Worm (Caenorhabditis elegans) whole organism, L1 larva: ENCODE measurements around the gene ZK512.10.

ENCODE experiments used
- C16A3.4 ChIP-seq: fragments of 150-350 bp; optimal IDR thresholded peaks from 2 replicates; lab custom pipeline; 2014; ENCODE audit warnings: missing biosample characterization, missing genetic modification characterization
- Y116A8C.19 ChIP-seq: sonication (generic microtip); optimal IDR thresholded peaks from 2 replicates; lab custom pipeline; 2016; ENCODE audit warnings: missing compliant biosample characterization, missing genetic modification characterization, borderline replicate concordance
- ama-1 ChIP-seq: fragments of 150-350 bp; optimal IDR thresholded peaks from 2 replicates; lab custom pipeline; 2014
- blmp-1 ChIP-seq: fragments of 150-350 bp; optimal IDR thresholded peaks from 2 replicates; lab custom pipeline; 2014; ENCODE audit warnings: missing biosample characterization, missing genetic modification characterization
- ceh-63 ChIP-seq: fragments of 200-800 bp; sonication (Bioruptor generic); optimal IDR thresholded peaks from 2 replicates; lab custom pipeline; 2018; ENCODE audit warnings: mild to moderate bottlenecking, missing genetic modification characterization, missing compliant biosample characterization
- ceh-82 ChIP-seq, 3 experiments: fragments of 150-350 bp in 1 of 3; sonication (generic microtip) in 2 of 3; optimal IDR thresholded peaks; 2 replicates each; lab custom pipeline; 2014 to 2017; ENCODE audit warnings: missing biosample characterization in 3 of 3, missing genetic modification characterization in 3 of 3
- ceh-88 ChIP-seq: fragments of 200-800 bp; sonication (Bioruptor generic); IDR thresholded peaks from 2 replicates; pipeline ENCODE4 v1.3.6; 2022; ENCODE audit warnings: missing genetic modification characterization, missing compliant biosample characterization
- ceh-90 ChIP-seq: sonication (generic microtip); optimal IDR thresholded peaks from 2 replicates; lab custom pipeline; 2016; ENCODE audit warnings: missing genetic modification characterization, missing compliant biosample characterization
- ces-1 ChIP-seq: fragments of 150-350 bp; optimal IDR thresholded peaks from 2 replicates; lab custom pipeline; 2014; ENCODE audit warnings: missing biosample characterization, missing genetic modification reagents, missing genetic modification characterization
- dpl-1 ChIP-seq, 3 experiments: fragments of 150-350 bp in 2 of 3; sonication (generic microtip) in 1 of 3; optimal IDR thresholded peaks; 2 replicates each; lab custom pipeline; 2014 to 2017; ENCODE audit warnings: missing biosample characterization in 3 of 3, missing genetic modification characterization in 3 of 3, missing genetic modification reagents in 3 of 3
- dsc-1 ChIP-seq: sonication (generic microtip); optimal IDR thresholded peaks from 2 replicates; lab custom pipeline; 2016; ENCODE audit warnings: mild to moderate bottlenecking, missing genetic modification characterization, missing compliant biosample characterization
- efl-1 ChIP-seq, 4 experiments: fragments of 150-350 bp; optimal IDR thresholded peaks in 3 of 4; peaks in 1 of 4; 1 replicate in 1 of 4; 2 replicates in 3 of 4; lab custom pipeline; 2014; ENCODE audit warnings: missing biosample characterization in 2 of 4, missing genetic modification characterization in 2 of 4, missing genetic modification reagents in 2 of 4
- efl-3 ChIP-seq: fragments of 200-800 bp; sonication (Bioruptor generic); optimal IDR thresholded peaks from 2 replicates; lab custom pipeline; 2018; ENCODE audit warnings: mild to moderate bottlenecking, missing genetic modification characterization, missing compliant biosample characterization
- egl-27 ChIP-seq, 2 experiments: fragments of 150-350 bp in 1 of 2; sonication (generic microtip); optimal IDR thresholded peaks; 3 replicates each; lab custom pipeline; 2017 to 2018; ENCODE audit warnings: missing biosample characterization in 2 of 2, missing genetic modification characterization in 2 of 2, missing genetic modification reagents in 2 of 2
- ets-5 ChIP-seq: fragments of 200-800 bp; sonication (Bioruptor generic); IDR thresholded peaks from 2 replicates; pipeline ENCODE4 v1.3.6; 2022; ENCODE audit warnings: missing genetic modification characterization, missing compliant biosample characterization
- fkh-10 ChIP-seq: sonication (generic microtip); optimal IDR thresholded peaks from 2 replicates; lab custom pipeline; 2017; ENCODE audit warnings: missing biosample characterization, missing genetic modification reagents, missing genetic modification characterization
- fkh-4 ChIP-seq: sonication (generic microtip); optimal IDR thresholded peaks from 2 replicates; lab custom pipeline; 2016; ENCODE audit warnings: missing compliant biosample characterization, missing genetic modification characterization, borderline replicate concordance
- fkh-8 ChIP-seq: sonication (generic microtip); optimal IDR thresholded peaks from 2 replicates; lab custom pipeline; 2016; ENCODE audit warnings: mild to moderate bottlenecking, missing genetic modification characterization, missing compliant biosample characterization
- fos-1 ChIP-seq: fragments of 150-350 bp; optimal IDR thresholded peaks from 2 replicates; lab custom pipeline; 2014; ENCODE audit warnings: missing biosample characterization, missing genetic modification characterization
- hlh-17 ChIP-seq: fragments of 200-800 bp; sonication (Bioruptor generic); optimal IDR thresholded peaks from 2 replicates; lab custom pipeline; 2018; ENCODE audit warnings: missing genetic modification characterization, mild to moderate bottlenecking, missing compliant biosample characterization, moderate library complexity, borderline replicate concordance
- hlh-4 ChIP-seq: sonication (generic microtip); optimal IDR thresholded peaks from 2 replicates; lab custom pipeline; 2016; ENCODE audit warnings: mild to moderate bottlenecking, missing genetic modification characterization, missing compliant biosample characterization
- isw-1 ChIP-seq: fragments of 200-800 bp; sonication (Bioruptor generic); IDR thresholded peaks from 2 replicates; pipeline ENCODE4 v1.3.6; 2022; ENCODE audit warnings: missing genetic modification characterization, missing compliant biosample characterization
- lin-14 ChIP-seq: fragments of 200-800 bp; sonication (Bioruptor generic); optimal IDR thresholded peaks from 2 replicates; lab custom pipeline; 2018; ENCODE audit warnings: mild to moderate bottlenecking, missing genetic modification characterization, moderate library complexity, missing compliant biosample characterization
- lin-15B ChIP-seq: fragments of 150-350 bp; sonication (generic microtip); optimal IDR thresholded peaks from 3 replicates; lab custom pipeline; 2014; ENCODE audit warnings: missing biosample characterization, missing genetic modification characterization
- lin-35 ChIP-seq, 2 experiments: fragments of 150-350 bp; optimal IDR thresholded peaks; 2 replicates each; lab custom pipeline; 2014; ENCODE audit warnings: missing biosample characterization in 2 of 2, missing genetic modification characterization in 2 of 2, missing genetic modification reagents in 2 of 2
- lin-39 ChIP-seq: fragments of 150-350 bp; optimal IDR thresholded peaks from 2 replicates; lab custom pipeline; 2014; ENCODE audit warnings: missing biosample characterization, missing genetic modification reagents, missing genetic modification characterization
- lir-3 ChIP-seq: sonication (generic microtip); optimal IDR thresholded peaks from 2 replicates; lab custom pipeline; 2016; ENCODE audit warnings: mild to moderate bottlenecking, missing genetic modification characterization, moderate library complexity, missing compliant biosample characterization; ENCODE audit not compliant: poor library complexity
- lsy-2 ChIP-seq, 2 experiments: fragments of 150-350 bp; optimal IDR thresholded peaks; 2 replicates each; lab custom pipeline; 2014; ENCODE audit warnings: missing biosample characterization in 2 of 2, missing genetic modification characterization in 2 of 2
- mdl-1 ChIP-seq, 2 experiments: fragments of 150-350 bp; optimal IDR thresholded peaks; 2 replicates each; lab custom pipeline; 2014 to 2017; ENCODE audit warnings: missing biosample characterization in 2 of 2, missing genetic modification characterization in 2 of 2, inconsistent platforms in 1 of 2
- mef-2 ChIP-seq: fragments of 150-350 bp; optimal IDR thresholded peaks from 2 replicates; lab custom pipeline; 2014; ENCODE audit warnings: missing biosample characterization, missing genetic modification characterization
- nhr-11 ChIP-seq: fragments of 150-350 bp; optimal IDR thresholded peaks from 2 replicates; lab custom pipeline; 2014; ENCODE audit warnings: missing biosample characterization, missing genetic modification characterization
- nhr-12 ChIP-seq: sonication (generic microtip); optimal IDR thresholded peaks from 2 replicates; lab custom pipeline; 2017; ENCODE audit warnings: missing biosample characterization, missing genetic modification characterization
- nhr-20 ChIP-seq: sonication (generic microtip); optimal IDR thresholded peaks from 2 replicates; lab custom pipeline; 2016; ENCODE audit warnings: mild to moderate bottlenecking, missing genetic modification characterization, missing compliant biosample characterization
- nhr-237 ChIP-seq: fragments of 150-350 bp; optimal IDR thresholded peaks from 2 replicates; lab custom pipeline; 2014; ENCODE audit warnings: missing biosample characterization, missing genetic modification characterization
- nhr-47 ChIP-seq: sonication (generic microtip); optimal IDR thresholded peaks from 2 replicates; lab custom pipeline; 2016; ENCODE audit warnings: mild to moderate bottlenecking, missing genetic modification characterization, moderate library complexity, missing compliant biosample characterization
- nhr-71 ChIP-seq: sonication (generic microtip); optimal IDR thresholded peaks from 2 replicates; lab custom pipeline; 2016; ENCODE audit warnings: mild to moderate bottlenecking, missing genetic modification characterization, moderate library complexity, missing compliant biosample characterization
- nhr-77 ChIP-seq: fragments of 150-350 bp; optimal IDR thresholded peaks from 2 replicates; lab custom pipeline; 2014; ENCODE audit warnings: missing biosample characterization, missing genetic modification characterization
- nhr-84 ChIP-seq: sonication (generic microtip); optimal IDR thresholded peaks from 2 replicates; lab custom pipeline; 2017; ENCODE audit warnings: missing biosample characterization, missing genetic modification characterization
- nhr-85 ChIP-seq: sonication (generic microtip); peaks from one replicate; lab custom pipeline; 2016; ENCODE audit warnings: missing genetic modification characterization, inconsistent platforms, missing compliant biosample characterization
- pag-3 ChIP-seq: sonication (generic microtip); optimal IDR thresholded peaks from 2 replicates; lab custom pipeline; 2017; ENCODE audit warnings: missing genetic modification characterization, mild to moderate bottlenecking, missing compliant biosample characterization, antibody characterized with exemption, borderline replicate concordance; ENCODE audit not compliant: insufficient read depth
- pax-3 ChIP-seq: fragments of 200-800 bp; sonication (Bioruptor generic); optimal IDR thresholded peaks from 2 replicates; lab custom pipeline; 2018; ENCODE audit warnings: mild to moderate bottlenecking, missing genetic modification characterization, moderate library complexity, missing compliant biosample characterization
- pqm-1 ChIP-seq: sonication (generic microtip); optimal IDR thresholded peaks from 3 replicates; lab custom pipeline; 2017; ENCODE audit warnings: missing biosample characterization, missing genetic modification characterization
- rnt-1 ChIP-seq: sonication (generic microtip); optimal IDR thresholded peaks from 2 replicates; lab custom pipeline; 2016; ENCODE audit warnings: mild to moderate bottlenecking, missing genetic modification characterization, moderate library complexity, missing compliant biosample characterization
- snpc-4 ChIP-seq: fragments of 150-350 bp; optimal IDR thresholded peaks from 2 replicates; lab custom pipeline; 2014; ENCODE audit warnings: missing biosample characterization, missing genetic modification characterization
- tbx-2 ChIP-seq: sonication (generic microtip); optimal IDR thresholded peaks from 2 replicates; lab custom pipeline; 2016; ENCODE audit warnings: missing genetic modification characterization, missing compliant biosample characterization
- tlp-1 ChIP-seq: fragments of 150-350 bp; optimal IDR thresholded peaks from 2 replicates; lab custom pipeline; 2014; ENCODE audit warnings: missing biosample characterization, missing genetic modification characterization
- unc-30 ChIP-seq: sonication (generic microtip); optimal IDR thresholded peaks from 2 replicates; lab custom pipeline; 2017; ENCODE audit warnings: missing biosample characterization, missing genetic modification characterization
- unc-86 ChIP-seq: sonication (generic microtip); optimal IDR thresholded peaks from 2 replicates; lab custom pipeline; 2016; ENCODE audit warnings: missing genetic modification characterization, missing compliant biosample characterization
- unc-98 ChIP-seq: fragments of 200-800 bp; sonication (Bioruptor generic); IDR thresholded peaks from 2 replicates; pipeline ENCODE4 v1.3.6; 2022; ENCODE audit warnings: missing genetic modification characterization, missing compliant biosample characterization
- vab-15 ChIP-seq: sonication (generic microtip); optimal IDR thresholded peaks from 2 replicates; lab custom pipeline; 2017; ENCODE audit warnings: missing genotype, mild to moderate bottlenecking, missing genetic modification characterization, missing compliant biosample characterization
- ztf-4 ChIP-seq: fragments of 150-350 bp; optimal IDR thresholded peaks from 2 replicates; lab custom pipeline; 2014; ENCODE audit warnings: missing biosample characterization, missing genetic modification characterization

ZK512.10 gene

ce11 chrIII:9151782-9152181 is 21.1 kb downstream of the ZK512.10 start (continued):
- TF ChIP-seq lin-14 (GFP tag; lab: Kevin White, UChicago) = peak; percentile 82
- no peak for TF ChIP-seq ceh-90 (tag; lab: Kevin White, UChicago)
- TF ChIP-seq ztf-4 = no peak
- no peak for TF ChIP-seq tbx-2 (tag; lab: Kevin White, UChicago)
- no peak for TF ChIP-seq fos-1 (tag; lab: Kevin White, UChicago)
- TF ChIP-seq blmp-1 = no peak
- no peak for TF ChIP-seq fkh-10 (GFP tag; lab: Kevin White, UChicago)
- no peak for TF ChIP-seq vab-15
- TF ChIP-seq lin-15B (tag; lab: Kevin White, UChicago) = no peak
- no peak for TF ChIP-seq efl-3
- peak; percentile 1 for TF ChIP-seq fkh-4 (tag; lab: Kevin White, UChicago)
- TF ChIP-seq lin-35 (GFP tag; optimal IDR thresholded peaks at IDR 0.05; lab: Kevin White, UChicago) = no peak
- TF ChIP-seq ceh-82 (tag; optimal IDR thresholded peaks at IDR 0.05; lab: Kevin White, UChicago) = no peak
- TF ChIP-seq nhr-20 (tag; lab: Kevin White, UChicago) = peak; percentile 25
- TF ChIP-seq nhr-12 (tag; lab: Kevin White, UChicago) = no peak
- no peak for TF ChIP-seq nhr-11
- no peak for TF ChIP-seq unc-86 (tag; lab: Kevin White, UChicago)
- TF ChIP-seq nhr-71 (tag; lab: Kevin White, UChicago) = peak; percentile 55
- TF ChIP-seq mdl-1 (tag; optimal IDR thresholded peaks at IDR 0.05; lab: Kevin White, UChicago) = peak in 1 of 2 experiments; percentile 16
- no peak for TF ChIP-seq tlp-1 (tag; lab: Kevin White, UChicago)
- TF ChIP-seq mef-2 = no peak
- TF ChIP-seq dsc-1 = no peak
- TF ChIP-seq ces-1 (GFP tag; lab: Kevin White, UChicago) = no peak
- TF ChIP-seq rnt-1 (tag; lab: Kevin White, UChicago) = peak; percentile 64
- TF ChIP-seq ceh-63 (GFP tag; lab: Kevin White, UChicago) = no peak
- no peak for TF ChIP-seq nhr-77 (tag; lab: Kevin White, UChicago)

ce11 chrIII:9152950-9153349 is 22.3 kb downstream of the ZK512.10 start:
- TF ChIP-seq hlh-17 (GFP tag; lab: Kevin White, UChicago) = no peak
- TF ChIP-seq efl-1 (optimal IDR thresholded peaks at IDR 0.05; lab: Kevin White, UChicago) = no peak
- TF ChIP-seq efl-1 (GFP tag; optimal IDR thresholded peaks at IDR 0.05 in 1 of 2; lab: Kevin White, UChicago) = peak; percentile 10 to 94
- no peak for TF ChIP-seq snpc-4 (tag; lab: Kevin White, UChicago)
- TF ChIP-seq lir-3 (tag; lab: Kevin White, UChicago) = no peak
- TF ChIP-seq nhr-71 (tag; lab: Kevin White, UChicago) = peak; percentile 40
- TF ChIP-seq lin-39 (tag; lab: Kevin White, UChicago) = no peak
- no peak for TF ChIP-seq isw-1
- TF ChIP-seq Y116A8C.19 (tag; lab: Kevin White, UChicago) = no peak
- no peak for TF ChIP-seq C16A3.4
- TF ChIP-seq nhr-237 (tag; lab: Kevin White, UChicago) = no peak
- peak; percentile 46 for TF ChIP-seq rnt-1 (tag; lab: Kevin White, UChicago)
- no peak for TF ChIP-seq nhr-47
- TF ChIP-seq lsy-2 (tag; optimal IDR thresholded peaks at IDR 0.05; lab: Kevin White, UChicago) = peak in 1 of 2 experiments; percentile 42
- no peak for TF ChIP-seq ets-5 (GFP tag; lab: Robert Waterston, UW)
- no peak for TF ChIP-seq nhr-85 (tag; lab: Kevin White, UChicago)
- TF ChIP-seq nhr-84 (tag; lab: Kevin White, UChicago) = no peak
- peak; percentile 40 for TF ChIP-seq lin-14 (GFP tag; lab: Kevin White, UChicago)
- TF ChIP-seq ceh-63 (GFP tag; lab: Kevin White, UChicago) = no peak
- TF ChIP-seq pqm-1 (tag; lab: Kevin White, UChicago) = no peak
- TF ChIP-seq mdl-1 (tag; optimal IDR thresholded peaks at IDR 0.05; lab: Kevin White, UChicago) = no peak
- TF ChIP-seq hlh-4 (tag; lab: Kevin White, UChicago) = no peak
- no peak for TF ChIP-seq tbx-2 (tag; lab: Kevin White, UChicago)
- no peak for TF ChIP-seq fkh-8 (tag; lab: Kevin White, UChicago)
- TF ChIP-seq ceh-88 (GFP tag; lab: Robert Waterston, UW) = no peak
- no peak for TF ChIP-seq dpl-1 (GFP tag; optimal IDR thresholded peaks at IDR 0.05; lab: Kevin White, UChicago)
- TF ChIP-seq ama-1 (lab: Kevin White, UChicago) = no peak
- TF ChIP-seq pax-3 (tag; lab: Kevin White, UChicago) = no peak
- no peak for TF ChIP-seq egl-27 (tag; optimal IDR thresholded peaks at IDR 0.05; lab: Kevin White, UChicago)
- TF ChIP-seq fos-1 (tag; lab: Kevin White, UChicago) = no peak
- no peak for TF ChIP-seq unc-30 (tag; lab: Kevin White, UChicago)
- no peak for TF ChIP-seq pag-3 (tag; lab: Kevin White, UChicago)
- TF ChIP-seq nhr-77 (tag; lab: Kevin White, UChicago) = no peak
- TF ChIP-seq unc-98 (GFP tag; lab: Robert Waterston, UW) = no peak
